Worm (Caenorhabditis elegans) whole organism, L1 larva: ENCODE measurements around the gene mex-6.

Source experiments
- dpl-1 ChIP-seq, 3 experiments: fragments of 150-350 bp in 2 of 3; sonication (generic microtip) in 1 of 3; optimal IDR thresholded peaks; 2 replicates each; lab custom pipeline; 2014 to 2017; ENCODE audit warnings: missing biosample characterization in 3 of 3, missing genetic modification characterization in 3 of 3, missing genetic modification reagents in 3 of 3
- grh-1 ChIP-seq: fragments of 200-800 bp; sonication (Bioruptor generic); IDR thresholded peaks from 2 replicates; pipeline ENCODE4 v1.3.6; 2022; ENCODE audit warnings: missing genetic modification reagents, missing genetic modification characterization, missing compliant biosample characterization

DNA sequence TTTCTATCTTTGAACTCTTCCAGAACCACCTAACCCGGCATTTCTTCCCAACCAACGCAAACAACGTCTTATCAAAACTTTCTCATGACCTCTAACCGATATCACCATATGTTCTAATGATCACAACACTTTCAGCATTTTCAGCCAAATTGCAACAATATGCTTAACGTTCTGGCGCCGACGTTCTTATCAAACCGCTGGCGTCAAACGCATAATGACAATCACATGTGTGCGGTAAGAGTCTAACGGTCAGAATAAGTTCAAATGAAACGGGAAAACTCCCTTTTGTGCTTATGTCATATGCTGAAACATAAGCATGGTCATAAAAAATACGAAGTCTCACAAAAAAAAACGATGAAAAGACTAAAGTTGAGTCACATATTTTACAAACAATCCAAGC lies 23.0 kb upstream of the mex-6 start:
- no peak for TF ChIP-seq grh-1 (GFP tag; lab: Robert Waterston, UW)
- TF ChIP-seq dpl-1 (GFP tag; optimal IDR thresholded peaks at IDR 0.05; lab: Kevin White, UChicago) = no peak
